Worm (Caenorhabditis elegans) whole organism, L2 larva: ENCODE results near the gene ipla-1.

ENCODE experiments used
- alr-1 ChIP-seq: fragments of 150-350 bp; optimal IDR thresholded peaks from 2 replicates; lab custom pipeline; 2014; ENCODE audit warnings: missing biosample characterization, missing genetic modification characterization
- aly-2 ChIP-seq: fragments of 150-350 bp; optimal IDR thresholded peaks from 2 replicates; lab custom pipeline; 2014; ENCODE audit warnings: missing biosample characterization, missing genetic modification characterization
- ama-1 ChIP-seq: fragments of 150-350 bp; optimal IDR thresholded peaks from 2 replicates; lab custom pipeline; 2018; ENCODE audit warnings: inconsistent platforms
- elt-1 ChIP-seq: fragments of 150-350 bp; optimal IDR thresholded peaks from 2 replicates; lab custom pipeline; 2014; ENCODE audit warnings: missing biosample characterization, missing genetic modification characterization
- nhr-6 ChIP-seq: fragments of 150-350 bp; optimal IDR thresholded peaks from 2 replicates; lab custom pipeline; 2014; ENCODE audit warnings: missing biosample characterization, missing genetic modification characterization
- zag-1 ChIP-seq: fragments of 150-350 bp; optimal IDR thresholded peaks from 2 replicates; lab custom pipeline; 2014; ENCODE audit warnings: missing biosample characterization, missing genetic modification characterization

ce11 chrII:4601256-4601655 lies at the start of gene ipla-1:
- TF ChIP-seq ama-1 (lab: Kevin White, UChicago) = no peak
- no peak for TF ChIP-seq alr-1 (tag; lab: Kevin White, UChicago)
- no peak for TF ChIP-seq elt-1
- TF ChIP-seq zag-1 = no peak
- TF ChIP-seq aly-2 (tag; lab: Kevin White, UChicago) = no peak
- no peak for TF ChIP-seq nhr-6
